Fruit fly (Drosophila melanogaster) whole organism, wandering third instar larva: Measurements from ENCODE around the gene CG32755.

Experiments used
- Abd-B ChIP-seq: fragments of >200 bp; optimal IDR thresholded peaks from 2 replicates; lab custom pipeline; 2017; ENCODE audit warnings: missing biosample characterization, missing genetic modification characterization
- Dfd ChIP-seq: fragments of >200 bp; optimal IDR thresholded peaks from 2 replicates; lab custom pipeline; 2017; ENCODE audit warnings: missing biosample characterization, missing genetic modification characterization
- Hr78 ChIP-seq: fragments of >200 bp; optimal IDR thresholded peaks from 2 replicates; lab custom pipeline; 2017; ENCODE audit warnings: missing biosample characterization, missing genetic modification characterization
- Hr83 ChIP-seq: fragments of 200-300 bp; sonication (Bioruptor generic); optimal IDR thresholded peaks from 2 replicates; lab custom pipeline; 2016; ENCODE audit warnings: missing biosample characterization, mild to moderate bottlenecking, missing genetic modification characterization, moderate library complexity; ENCODE audit not compliant: poor library complexity, severe bottlenecking
- Myc ChIP-seq: fragments of >200 bp; optimal IDR thresholded peaks from 2 replicates; lab custom pipeline; 2017
- Sp1 ChIP-seq: fragments of 200-800 bp; sonication (Bioruptor generic); optimal IDR thresholded peaks from 3 replicates; lab custom pipeline; 2019; ENCODE audit warnings: missing biosample characterization, mild to moderate bottlenecking, missing genetic modification characterization, moderate library complexity
- dsf ChIP-seq: sonication (Bioruptor generic); optimal IDR thresholded peaks from 2 replicates; lab custom pipeline; 2016; ENCODE audit warnings: missing biosample characterization, missing genetic modification characterization, borderline replicate concordance
- fru ChIP-seq: fragments of 200-800 bp; sonication (Bioruptor generic); optimal IDR thresholded peaks from 3 replicates; lab custom pipeline; 2016; ENCODE audit warnings: missing biosample characterization, mild to moderate bottlenecking, missing genetic modification characterization
- h ChIP-seq: fragments of 200-800 bp; sonication (Bioruptor generic); optimal IDR thresholded peaks from 3 replicates; lab custom pipeline; 2016; ENCODE audit warnings: missing biosample characterization, mild to moderate bottlenecking, missing genetic modification characterization
- pan ChIP-seq: fragments of >200 bp; optimal IDR thresholded peaks from 2 replicates; lab custom pipeline; 2017
- psq ChIP-seq: fragments of 200-800 bp; sonication (Bioruptor generic); optimal IDR thresholded peaks from 3 replicates; lab custom pipeline; 2017; ENCODE audit warnings: missing biosample characterization, mild to moderate bottlenecking, missing genetic modification characterization, moderate library complexity
- rgr ChIP-seq: fragments of 200-800 bp; sonication (Bioruptor generic); optimal IDR thresholded peaks from 3 replicates; lab custom pipeline; 2016; ENCODE audit warnings: missing biosample characterization, mild to moderate bottlenecking, missing genetic modification characterization
- woc ChIP-seq: sonication (Bioruptor generic); optimal IDR thresholded peaks from 2 replicates; lab custom pipeline; 2016; ENCODE audit warnings: missing biosample characterization, mild to moderate bottlenecking, missing genetic modification characterization

- no peak for TF ChIP-seq Abd-B (GFP tag; lab: Kevin White, UChicago)
- no peak for TF ChIP-seq fru
- no peak for TF ChIP-seq Myc
- TF ChIP-seq psq = no peak
- no peak for TF ChIP-seq pan (lab: Kevin White, UChicago)
- no peak for TF ChIP-seq rgr (GFP tag; lab: Kevin White, UChicago)
- TF ChIP-seq Hr83 = no peak
- TF ChIP-seq h (GFP tag; lab: Kevin White, UChicago) = no peak
- no peak for TF ChIP-seq woc (GFP tag; lab: Kevin White, UChicago)
- no peak for TF ChIP-seq Hr78 (GFP tag; lab: Kevin White, UChicago)
- no peak for TF ChIP-seq dsf (GFP tag; lab: Kevin White, UChicago)
- TF ChIP-seq Dfd (GFP tag; lab: Kevin White, UChicago) = no peak
- TF ChIP-seq Sp1 (GFP tag; lab: Kevin White, UChicago) = no peak
These were observed 27.1 kb downstream of the CG32755 start for dm6 chrX:5977113-5977512.
